Worm (Caenorhabditis elegans) whole organism, late embryonic: Measurements from ENCODE around the gene Y9C2UA.1.

Experiments
- ama-1 ChIP-seq: fragments of 150-350 bp; optimal IDR thresholded peaks from 2 replicates; lab custom pipeline; 2014
- ceh-31 ChIP-seq: sonication (generic microtip); optimal IDR thresholded peaks from 2 replicates; lab custom pipeline; 2016; ENCODE audit warnings: missing genetic modification characterization, missing compliant biosample characterization
- che-1 ChIP-seq: sonication (generic microtip); optimal IDR thresholded peaks from 2 replicates; lab custom pipeline; 2016; ENCODE audit warnings: mild to moderate bottlenecking, missing genetic modification characterization, missing compliant biosample characterization
- fkh-10 ChIP-seq: fragments of 150-350 bp; optimal IDR thresholded peaks from 2 replicates; lab custom pipeline; 2014; ENCODE audit warnings: missing biosample characterization, missing genetic modification reagents, missing genetic modification characterization
- hlh-15 ChIP-seq: sonication (generic microtip); optimal IDR thresholded peaks from 2 replicates; lab custom pipeline; 2016; ENCODE audit warnings: missing genetic modification characterization, missing compliant biosample characterization
- nfya-1 ChIP-seq: sonication (generic microtip); optimal IDR thresholded peaks from 2 replicates; lab custom pipeline; 2017; ENCODE audit warnings: missing genetic modification characterization, mild to moderate bottlenecking, missing compliant biosample characterization, antibody characterized with exemption, moderate library complexity
- nhr-11 ChIP-seq: fragments of 150-350 bp; optimal IDR thresholded peaks from 2 replicates; lab custom pipeline; 2014; ENCODE audit warnings: missing biosample characterization, missing genetic modification characterization
- npax-4 ChIP-seq: sonication (generic microtip); optimal IDR thresholded peaks from 2 replicates; lab custom pipeline; 2016; ENCODE audit warnings: missing genetic modification characterization, missing compliant biosample characterization
- pqm-1 ChIP-seq: sonication (generic microtip); optimal IDR thresholded peaks from 2 replicates; lab custom pipeline; 2016; ENCODE audit warnings: missing genetic modification characterization, missing compliant biosample characterization
- ref-2 ChIP-seq: sonication (generic microtip); optimal IDR thresholded peaks from 2 replicates; lab custom pipeline; 2016; ENCODE audit warnings: missing genetic modification characterization, missing compliant biosample characterization
- syd-9 ChIP-seq: sonication (generic microtip); optimal IDR thresholded peaks from 2 replicates; lab custom pipeline; 2016; ENCODE audit warnings: mild to moderate bottlenecking, missing genetic modification characterization, moderate library complexity, missing compliant biosample characterization
- tbx-7 ChIP-seq: sonication (generic microtip); optimal IDR thresholded peaks from 2 replicates; lab custom pipeline; 2016; ENCODE audit warnings: missing genotype, missing genetic modification characterization, missing compliant biosample characterization
- unc-42 ChIP-seq: sonication (generic microtip); optimal IDR thresholded peaks from 2 replicates; lab custom pipeline; 2016; ENCODE audit warnings: missing genotype, missing genetic modification characterization, missing compliant biosample characterization
- unc-86 ChIP-seq: sonication (generic microtip); optimal IDR thresholded peaks from 2 replicates; lab custom pipeline; 2016; ENCODE audit warnings: missing genetic modification characterization, missing compliant biosample characterization

DNA sequence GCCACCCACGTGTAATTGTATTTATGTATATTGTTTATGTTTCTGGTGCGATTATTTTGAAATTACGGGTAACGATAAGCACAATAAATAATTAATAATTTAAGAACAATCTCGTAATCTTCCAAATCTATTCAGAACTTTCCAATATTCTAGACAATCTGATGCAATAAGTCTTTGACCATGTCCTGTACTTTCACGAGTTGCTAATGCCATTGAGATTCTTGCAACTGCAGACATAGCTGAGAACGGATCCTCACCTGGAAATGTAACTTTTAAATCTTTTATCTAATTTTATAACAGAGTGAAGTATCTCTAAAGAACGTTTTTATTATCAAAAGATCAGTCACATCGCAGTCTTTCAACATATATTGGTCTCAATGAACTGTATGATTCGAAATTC lies 23.9 kb downstream of the Y9C2UA.1 start:
- TF ChIP-seq ama-1 (lab: Kevin White, UChicago) (peak; percentile 52), nfya-1 (tag; lab: Kevin White, UChicago) (no peak), hlh-15 (tag; lab: Kevin White, UChicago) (no peak), syd-9 (tag; lab: Kevin White, UChicago) (no peak), ref-2 (no peak), npax-4 (no peak), che-1 (no peak), nhr-11 (tag; lab: Kevin White, UChicago) (no peak), fkh-10 (no peak), unc-86 (tag; lab: Kevin White, UChicago) (no peak), unc-42 (no peak), pqm-1 (tag; lab: Kevin White, UChicago) (no peak), tbx-7 (tag; lab: Kevin White, UChicago) (no peak), ceh-31 (tag; lab: Kevin White, UChicago) (no peak)
